Worm (Caenorhabditis elegans) whole organism, L2 larva: Measurements from ENCODE around the gene F53H4.4.

Experiments used
- aly-2 ChIP-seq: fragments of 150-350 bp; optimal IDR thresholded peaks from 2 replicates; lab custom pipeline; 2014; ENCODE audit warnings: missing biosample characterization, missing genetic modification characterization
- ama-1 ChIP-seq: fragments of 150-350 bp; optimal IDR thresholded peaks from 2 replicates; lab custom pipeline; 2018; ENCODE audit warnings: inconsistent platforms
- egl-27 ChIP-seq: sonication (generic microtip); optimal IDR thresholded peaks from 3 replicates; lab custom pipeline; 2017; ENCODE audit warnings: missing biosample characterization, missing genetic modification reagents, missing genetic modification characterization
- lin-11 ChIP-seq: fragments of 150-350 bp; sonication (generic microtip); optimal IDR thresholded peaks from 2 replicates; lab custom pipeline; 2014; ENCODE audit warnings: missing biosample characterization, missing genetic modification characterization, inconsistent platforms, mixed read lengths
- lin-13 ChIP-seq: fragments of 150-350 bp; optimal IDR thresholded peaks from 2 replicates; lab custom pipeline; 2014; ENCODE audit warnings: missing biosample characterization, missing genetic modification reagents, missing genetic modification characterization
- skn-1 ChIP-seq: sonication (generic microtip); optimal IDR thresholded peaks from 2 replicates; lab custom pipeline; 2017; ENCODE audit warnings: missing biosample characterization, missing genetic modification characterization
- snpc-4 ChIP-seq: fragments of 150-350 bp; optimal IDR thresholded peaks from 2 replicates; lab custom pipeline; 2014; ENCODE audit warnings: missing biosample characterization, missing genetic modification characterization
- ztf-11 ChIP-seq: sonication (generic microtip); optimal IDR thresholded peaks from 2 replicates; lab custom pipeline; 2017; ENCODE audit warnings: missing biosample characterization, missing genetic modification characterization

DNA sequence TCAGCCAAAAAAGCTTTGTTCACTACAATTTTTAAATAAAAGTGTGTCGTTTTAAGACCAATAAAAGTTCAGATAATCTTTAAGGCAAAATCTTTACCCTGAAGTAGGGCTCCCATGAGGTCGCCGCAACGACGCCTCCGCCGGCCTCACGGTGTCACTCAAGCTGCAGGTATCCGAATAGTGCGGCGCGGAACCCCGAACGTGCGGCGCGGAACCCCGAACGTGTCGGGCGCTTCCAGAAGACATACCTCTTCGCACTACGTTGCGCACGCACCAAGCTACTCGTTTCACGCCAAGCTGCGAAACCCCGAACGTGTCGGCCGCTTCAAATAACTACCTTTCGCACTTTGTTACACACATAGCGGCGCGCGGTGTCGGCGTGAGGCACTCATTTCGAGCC is 46.7 kb downstream of the F53H4.4 start:
- TF ChIP-seq skn-1 (tag; lab: Kevin White, UChicago) (no peak), lin-11 (tag; lab: Kevin White, UChicago) (no peak), ama-1 (lab: Kevin White, UChicago) (no peak), ztf-11 (tag; lab: Kevin White, UChicago) (no peak), aly-2 (tag; lab: Kevin White, UChicago) (no peak), snpc-4 (no peak), egl-27 (tag; lab: Kevin White, UChicago) (no peak), lin-13 (GFP tag; lab: Kevin White, UChicago) (no peak)
